Worm (Caenorhabditis elegans): ENCODE data around the gene vps-16.

- TF ChIP-seq unc-62 (GFP tag; optimal IDR thresholded peaks at IDR 0.05 in 1 of 2) (no peak), unc-62 (tag; optimal IDR thresholded peaks at IDR 0.05) (no peak), ztf-11 (tag; optimal IDR thresholded peaks at IDR 0.05) (no peak), skn-1 (tag; optimal IDR thresholded peaks at IDR 0.05) (no peak), jun-1 (tag; optimal IDR thresholded peaks at IDR 0.05) (no peak), dmd-6 (GFP tag; IDR thresholded peaks at IDR 0.05) (no peak), snpc-4 (tag; optimal IDR thresholded peaks at IDR 0.05) (no peak), tag-97 (GFP tag; IDR thresholded peaks at IDR 0.05) (no peak), zag-1 (tag; optimal IDR thresholded peaks at IDR 0.05) (no peak)
These were observed 2.2 kb upstream of the vps-16 start, which contains the start of gene popl-1 for ce11 chrIII:6430834-6431233.
